Worm (Caenorhabditis elegans) whole organism, late embryonic: ENCODE data around the gene C23H3.5.

Experiments
- C08G9.2 ChIP-seq: sonication (generic microtip); optimal IDR thresholded peaks from 2 replicates; lab custom pipeline; 2016; ENCODE audit warnings: mild to moderate bottlenecking, missing genetic modification characterization, moderate library complexity, missing compliant biosample characterization
- C38D4.7 ChIP-seq: fragments of 200-800 bp; sonication (Bioruptor generic); optimal IDR thresholded peaks from 2 replicates; lab custom pipeline; 2018; ENCODE audit warnings: mild to moderate bottlenecking, missing genetic modification characterization, moderate library complexity, missing compliant biosample characterization
- F13H6.1 ChIP-seq: sonication (generic microtip); optimal IDR thresholded peaks from 2 replicates; lab custom pipeline; 2016; ENCODE audit warnings: missing genetic modification characterization, missing compliant biosample characterization
- K09A11.1 ChIP-seq: sonication (generic microtip); optimal IDR thresholded peaks from 2 replicates; lab custom pipeline; 2017; ENCODE audit warnings: antibody characterized with exemption, mild to moderate bottlenecking, missing genetic modification characterization, missing compliant biosample characterization; ENCODE audit not compliant: insufficient read depth
- T23F11.4 ChIP-seq: fragments of 200-800 bp; sonication (Bioruptor generic); optimal IDR thresholded peaks from 2 replicates; lab custom pipeline; 2018; ENCODE audit warnings: mild to moderate bottlenecking, missing genetic modification characterization, missing compliant biosample characterization
- ceh-14 ChIP-seq: sonication (generic microtip); optimal IDR thresholded peaks from 2 replicates; lab custom pipeline; 2016; ENCODE audit warnings: missing genotype, missing genetic modification characterization, missing compliant biosample characterization
- ceh-19 ChIP-seq: fragments of 200-800 bp; sonication (Bioruptor generic); optimal IDR thresholded peaks from 2 replicates; lab custom pipeline; 2018; ENCODE audit warnings: mild to moderate bottlenecking, missing genetic modification characterization, missing compliant biosample characterization
- ceh-2 ChIP-seq: sonication (generic microtip); optimal IDR thresholded peaks from 2 replicates; lab custom pipeline; 2016; ENCODE audit warnings: missing genotype, missing genetic modification characterization, missing compliant biosample characterization
- ceh-22 ChIP-seq: sonication (generic microtip); optimal IDR thresholded peaks from 2 replicates; lab custom pipeline; 2017; ENCODE audit warnings: missing biosample characterization, missing genetic modification characterization
- ceh-31 ChIP-seq: sonication (generic microtip); optimal IDR thresholded peaks from 2 replicates; lab custom pipeline; 2016; ENCODE audit warnings: missing genetic modification characterization, missing compliant biosample characterization
- ceh-48 ChIP-seq: sonication (generic microtip); optimal IDR thresholded peaks from 2 replicates; lab custom pipeline; 2016; ENCODE audit warnings: missing genetic modification characterization, inconsistent platforms, missing compliant biosample characterization
- ceh-6 ChIP-seq: fragments of 200-800 bp; sonication (Bioruptor generic); optimal IDR thresholded peaks from 2 replicates; lab custom pipeline; 2018; ENCODE audit warnings: mild to moderate bottlenecking, missing genetic modification characterization, missing compliant biosample characterization
- dve-1 ChIP-seq: sonication (generic microtip); optimal IDR thresholded peaks from 2 replicates; lab custom pipeline; 2017; ENCODE audit warnings: antibody characterized with exemption, mild to moderate bottlenecking, missing genetic modification characterization, missing compliant biosample characterization
- eyg-1 ChIP-seq: sonication (generic microtip); optimal IDR thresholded peaks from 2 replicates; lab custom pipeline; 2016; ENCODE audit warnings: missing genotype, missing genetic modification characterization, missing compliant biosample characterization
- fax-1 ChIP-seq: sonication (generic microtip); optimal IDR thresholded peaks from 2 replicates; lab custom pipeline; 2016; ENCODE audit warnings: missing genotype, missing genetic modification characterization, missing compliant biosample characterization
- gmeb-2 ChIP-seq: sonication (generic microtip); optimal IDR thresholded peaks from 2 replicates; lab custom pipeline; 2016; ENCODE audit warnings: missing genetic modification characterization, inconsistent platforms, missing compliant biosample characterization
- hlh-15 ChIP-seq: sonication (generic microtip); optimal IDR thresholded peaks from 2 replicates; lab custom pipeline; 2016; ENCODE audit warnings: missing genetic modification characterization, missing compliant biosample characterization
- lim-6 ChIP-seq: sonication (generic microtip); optimal IDR thresholded peaks from 2 replicates; lab custom pipeline; 2016; ENCODE audit warnings: missing genetic modification characterization, missing compliant biosample characterization
- lin-11 ChIP-seq: fragments of 200-800 bp; sonication (Bioruptor generic); optimal IDR thresholded peaks from 2 replicates; lab custom pipeline; 2018; ENCODE audit warnings: mild to moderate bottlenecking, missing genetic modification characterization, missing compliant biosample characterization
- mec-3 ChIP-seq: sonication (generic microtip); optimal IDR thresholded peaks from 2 replicates; lab custom pipeline; 2016; ENCODE audit warnings: borderline replicate concordance, missing genetic modification characterization, missing compliant biosample characterization
- nfya-1 ChIP-seq: sonication (generic microtip); optimal IDR thresholded peaks from 2 replicates; lab custom pipeline; 2017; ENCODE audit warnings: missing genetic modification characterization, mild to moderate bottlenecking, missing compliant biosample characterization, antibody characterized with exemption, moderate library complexity
- nhr-11 ChIP-seq: fragments of 150-350 bp; optimal IDR thresholded peaks from 2 replicates; lab custom pipeline; 2014; ENCODE audit warnings: missing biosample characterization, missing genetic modification characterization
- nhr-232 ChIP-seq: sonication (generic microtip); optimal IDR thresholded peaks from 2 replicates; lab custom pipeline; 2016; ENCODE audit warnings: missing genetic modification characterization, missing compliant biosample characterization
- odd-2 ChIP-seq: sonication (generic microtip); optimal IDR thresholded peaks from 2 replicates; lab custom pipeline; 2017; ENCODE audit warnings: antibody characterized with exemption, mild to moderate bottlenecking, missing genetic modification characterization, missing compliant biosample characterization
- pag-3 ChIP-seq: sonication (generic microtip); optimal IDR thresholded peaks from 2 replicates; lab custom pipeline; 2016; ENCODE audit warnings: missing compliant biosample characterization, missing genetic modification characterization, borderline replicate concordance
- pat-9 ChIP-seq: fragments of 200-800 bp; sonication (Bioruptor generic); optimal IDR thresholded peaks from 2 replicates; lab custom pipeline; 2018; ENCODE audit warnings: mild to moderate bottlenecking, missing genetic modification characterization, moderate library complexity, missing compliant biosample characterization
- pax-1 ChIP-seq: fragments of 150-350 bp; optimal IDR thresholded peaks from 2 replicates; lab custom pipeline; 2014; ENCODE audit warnings: missing biosample characterization, missing genetic modification characterization
- pha-2 ChIP-seq: sonication (generic microtip); optimal IDR thresholded peaks from 2 replicates; lab custom pipeline; 2017; ENCODE audit warnings: mild to moderate bottlenecking, missing genetic modification characterization, missing compliant biosample characterization
- pros-1 ChIP-seq: fragments of 150-350 bp; optimal IDR thresholded peaks from 2 replicates; lab custom pipeline; 2014; ENCODE audit warnings: missing biosample characterization, missing genetic modification reagents, missing genetic modification characterization
- ref-2 ChIP-seq: sonication (generic microtip); optimal IDR thresholded peaks from 2 replicates; lab custom pipeline; 2016; ENCODE audit warnings: missing genetic modification characterization, missing compliant biosample characterization
- sdc-2 ChIP-seq: sonication (generic microtip); optimal IDR thresholded peaks from 2 replicates; lab custom pipeline; 2016; ENCODE audit warnings: missing genotype, missing genetic modification characterization, missing compliant biosample characterization
- sox-2 ChIP-seq: fragments of 200-800 bp; sonication (Bioruptor generic); IDR thresholded peaks from 2 replicates; pipeline ENCODE4 v1.3.6; 2022; ENCODE audit warnings: missing genetic modification reagents, missing genetic modification characterization, missing compliant biosample characterization
- sox-4 ChIP-seq: sonication (generic microtip); optimal IDR thresholded peaks from 2 replicates; lab custom pipeline; 2017; ENCODE audit warnings: mild to moderate bottlenecking, missing genetic modification characterization, inconsistent platforms, missing compliant biosample characterization
- syd-9 ChIP-seq: sonication (generic microtip); optimal IDR thresholded peaks from 2 replicates; lab custom pipeline; 2016; ENCODE audit warnings: mild to moderate bottlenecking, missing genetic modification characterization, moderate library complexity, missing compliant biosample characterization
- tbx-7 ChIP-seq: sonication (generic microtip); optimal IDR thresholded peaks from 2 replicates; lab custom pipeline; 2016; ENCODE audit warnings: missing genotype, missing genetic modification characterization, missing compliant biosample characterization
- unc-3 ChIP-seq, 2 experiments: fragments of 200-800 bp in 1 of 2; sonication (Bioruptor generic) in 1 of 2; sonication (generic microtip) in 1 of 2; conservative IDR thresholded peaks in 1 of 2; optimal IDR thresholded peaks in 1 of 2; 2 replicates each; pipeline versions ENCODE4 v1.3.6 to Lab custom; 2016 to 2022; ENCODE audit warnings: missing compliant biosample characterization in 2 of 2, missing genetic modification characterization in 2 of 2, missing genetic modification reagents in 1 of 2
- unc-55 ChIP-seq: sonication (generic microtip); optimal IDR thresholded peaks from 2 replicates; lab custom pipeline; 2017; ENCODE audit warnings: missing biosample characterization, missing genetic modification reagents, missing genetic modification characterization
- unc-86 ChIP-seq: sonication (generic microtip); optimal IDR thresholded peaks from 2 replicates; lab custom pipeline; 2016; ENCODE audit warnings: missing genetic modification characterization, missing compliant biosample characterization

Gene C23H3.5

ce11 chrII:47280-47679 is at the start of gene C23H3.5:
C23H3.5 (plus strand) TSS chrII:47580.
- TF ChIP-seq pag-3 (tag; lab: Kevin White, UChicago) (no peak), ceh-31 (tag; lab: Kevin White, UChicago) (no peak), odd-2 (tag; lab: Kevin White, UChicago) (no peak), hlh-15 (tag; lab: Kevin White, UChicago) (no peak), C08G9.2 (tag; lab: Kevin White, UChicago) (no peak), eyg-1 (tag; lab: Kevin White, UChicago) (no peak), ceh-48 (tag; lab: Kevin White, UChicago) (no peak), mec-3 (no peak)

ce11 chrII:586-985 is 46.8 kb upstream of the C23H3.5 start:
- TF ChIP-seq sox-2 (GFP tag; lab: Robert Waterston, UW) (no peak), hlh-15 (tag; lab: Kevin White, UChicago) (no peak), T23F11.4 (no peak), ceh-22 (tag; lab: Kevin White, UChicago) (no peak), K09A11.1 (tag; lab: Kevin White, UChicago) (no peak), unc-3 (GFP tag; conservative IDR thresholded peaks at IDR 0.05; lab: Robert Waterston, UW) (no peak), unc-3 (tag; optimal IDR thresholded peaks at IDR 0.05; lab: Kevin White, UChicago) (no peak), ref-2 (tag; lab: Kevin White, UChicago) (no peak), dve-1 (tag; lab: Kevin White, UChicago) (no peak), gmeb-2 (tag; lab: Kevin White, UChicago) (no peak), C38D4.7 (no peak), tbx-7 (no peak), pha-2 (tag; lab: Kevin White, UChicago) (no peak), ceh-6 (GFP tag; lab: Kevin White, UChicago) (no peak), pat-9 (tag; lab: Kevin White, UChicago) (no peak), pax-1 (no peak), lin-11 (tag; lab: Kevin White, UChicago) (no peak), nhr-11 (tag; lab: Kevin White, UChicago) (no peak), sox-4 (tag; lab: Kevin White, UChicago) (no peak), sdc-2 (tag; lab: Kevin White, UChicago) (no peak), ceh-14 (no peak)

ce11 chrII:1334-1898 is 46.0 kb upstream of the C23H3.5 start, which contains the start of gene 2L52.1:
2L52.1 (plus strand) TSS chrII:1848.
- TF ChIP-seq eyg-1 (tag; lab: Kevin White, UChicago) (no peak), nfya-1 (tag; lab: Kevin White, UChicago) (peak; percentile 61), ceh-48 (tag; lab: Kevin White, UChicago) (no peak), ceh-19 (GFP tag; lab: Kevin White, UChicago) (no peak), ceh-31 (tag; lab: Kevin White, UChicago) (peak; percentile 15), pros-1 (no peak), F13H6.1 (tag; lab: Kevin White, UChicago) (no peak), lin-11 (tag; lab: Kevin White, UChicago) (no peak), unc-55 (GFP tag; lab: Kevin White, UChicago) (peak; percentile 32), C08G9.2 (tag; lab: Kevin White, UChicago) (no peak)
- TF ChIP-seq, all 69 proteins: peak for 3

ce11 chrII:4793-5192 is 42.6 kb upstream of the C23H3.5 start:
- TF ChIP-seq unc-86 (tag; lab: Kevin White, UChicago) (no peak), ceh-2 (tag; lab: Kevin White, UChicago) (no peak), fax-1 (no peak), nhr-232 (tag; lab: Kevin White, UChicago) (no peak), tbx-7 (no peak), syd-9 (tag; lab: Kevin White, UChicago) (no peak), lim-6 (tag; lab: Kevin White, UChicago) (no peak)
